Fruit fly (Drosophila melanogaster) whole organism, prepupa: ENCODE results near the gene CG45207.

ENCODE experiments used
- CG10669 ChIP-seq: fragments of 200-800 bp; sonication (Bioruptor generic); optimal IDR thresholded peaks from 3 replicates; lab custom pipeline; 2018; ENCODE audit warnings: missing biosample characterization, mild to moderate bottlenecking, missing genetic modification characterization, moderate library complexity
- Ets21C ChIP-seq: fragments of 200-800 bp; sonication (Bioruptor generic); optimal IDR thresholded peaks from 3 replicates; lab custom pipeline; 2016; ENCODE audit warnings: missing biosample characterization, missing genetic modification characterization
- Gug ChIP-seq: fragments of 200-800 bp; sonication (Bioruptor generic); IDR thresholded peaks from 2 replicates; pipeline ENCODE4 v1.3.6; 2022; ENCODE audit warnings: missing biosample characterization, missing genetic modification characterization
- Hr38 ChIP-seq: sonication (Bioruptor generic); optimal IDR thresholded peaks from 2 replicates; lab custom pipeline; 2016; ENCODE audit warnings: missing biosample characterization, missing genetic modification characterization
- Lpt ChIP-seq: fragments of 200-800 bp; sonication (Bioruptor generic); optimal IDR thresholded peaks from 3 replicates; lab custom pipeline; 2016; ENCODE audit warnings: missing biosample characterization, missing genetic modification characterization
- cyc ChIP-seq: fragments of 200-800 bp; sonication (Bioruptor generic); optimal IDR thresholded peaks from 3 replicates; lab custom pipeline; 2016; ENCODE audit warnings: missing biosample characterization, missing genetic modification characterization
- net ChIP-seq: fragments of 200-800 bp; sonication (Bioruptor generic); optimal IDR thresholded peaks from 3 replicates; lab custom pipeline; 2016; ENCODE audit warnings: missing biosample characterization, missing genetic modification characterization

dm6 chr3R:15731446-15731845 lies 43.7 kb downstream of the CG45207 start, which contains the start of gene CG34274:
- TF ChIP-seq Hr38 (GFP tag; lab: Kevin White, UChicago), result no peak
- TF ChIP-seq Lpt, result no peak
- no peak for TF ChIP-seq net (GFP tag; lab: Kevin White, UChicago)
- TF ChIP-seq cyc (GFP tag; lab: Kevin White, UChicago), result no peak
- no peak for TF ChIP-seq Gug (GFP tag; lab: Robert Waterston, UW)
- TF ChIP-seq CG10669, result no peak
- TF ChIP-seq Ets21C (GFP tag; lab: Kevin White, UChicago), result no peak
